Worm (Caenorhabditis elegans): ENCODE results near the gene Y39B6A.1.

Gene Y39B6A.1

ce11 chrV:19237204-19237603 lies 33.8 kb upstream of the Y39B6A.1 start, which contains the start of gene fbxb-2:
TSS of gene fbxb-2 (minus strand) at chrV:19237304.
- TF ChIP-seq ztf-1 (GFP tag; conservative IDR thresholded peaks at IDR 0.05) (no peak), nhr-25 (tag; optimal IDR thresholded peaks at IDR 0.05) (no peak), ceh-16 (tag; optimal IDR thresholded peaks at IDR 0.05) (no peak), ama-1 (optimal IDR thresholded peaks at IDR 0.05) (no peak), gmeb-1 (tag; optimal IDR thresholded peaks at IDR 0.05) (no peak), unc-55 (GFP tag; optimal IDR thresholded peaks at IDR 0.05) (no peak), aly-2 (tag; optimal IDR thresholded peaks at IDR 0.05) (no peak), Y55F3AM.14 (GFP tag; optimal IDR thresholded peaks at IDR 0.05) (no peak), nhr-23 (tag; optimal IDR thresholded peaks at IDR 0.05) (no peak), nhr-11 (tag; optimal IDR thresholded peaks at IDR 0.05) (no peak), ztf-11 (tag; optimal IDR thresholded peaks at IDR 0.05) (no peak), lin-11 (tag; optimal IDR thresholded peaks at IDR 0.05) (no peak), elt-3 (tag; optimal IDR thresholded peaks at IDR 0.05) (no peak), nhr-237 (tag; optimal IDR thresholded peaks at IDR 0.05) (no peak)

- TF ChIP-seq mbf-1 (tag; optimal IDR thresholded peaks at IDR 0.05): no peak
- TF ChIP-seq snpc-4 (tag; optimal IDR thresholded peaks at IDR 0.05): no peak
- TF ChIP-seq nhr-11 (tag; optimal IDR thresholded peaks at IDR 0.05): no peak
- no peak for TF ChIP-seq unc-62 (GFP tag; optimal IDR thresholded peaks at IDR 0.05)
- no peak for TF ChIP-seq sma-9 (GFP tag; optimal IDR thresholded peaks at IDR 0.05)
- TF ChIP-seq sma-9 (tag; optimal IDR thresholded peaks at IDR 0.05): no peak
- no peak for TF ChIP-seq nhr-25 (tag; optimal IDR thresholded peaks at IDR 0.05)
- TF ChIP-seq ZK546.5 (tag; optimal IDR thresholded peaks at IDR 0.05): no peak
- TF ChIP-seq nhr-6 (tag; optimal IDR thresholded peaks at IDR 0.05): no peak
- TF ChIP-seq aly-2 (tag; optimal IDR thresholded peaks at IDR 0.05): no peak
- no peak for TF ChIP-seq elt-1 (tag; optimal IDR thresholded peaks at IDR 0.05)
These were observed 30.1 kb upstream of the Y39B6A.1 start, which contains the start of gene fbxb-116 for ce11 chrV:19233469-19233868. TSS of gene fbxb-116 (plus strand) at chrV:19233769.

ce11 chrV:19231167-19231566 lies 27.8 kb upstream of the Y39B6A.1 start:
- TF ChIP-seq nhr-12 (tag; optimal IDR thresholded peaks at IDR 0.05) (no peak), lsy-2 (tag; optimal IDR thresholded peaks at IDR 0.05) (no peak), elt-3 (tag; optimal IDR thresholded peaks at IDR 0.05) (no peak), sma-9 (GFP tag; optimal IDR thresholded peaks at IDR 0.05) (no peak), sma-9 (tag; optimal IDR thresholded peaks at IDR 0.05) (no peak), nhr-23 (tag; optimal IDR thresholded peaks at IDR 0.05) (no peak), ztf-1 (GFP tag; conservative IDR thresholded peaks at IDR 0.05) (no peak), aly-2 (tag; optimal IDR thresholded peaks at IDR 0.05) (no peak), sem-4 (tag; optimal IDR thresholded peaks at IDR 0.05) (no peak), lin-11 (tag; optimal IDR thresholded peaks at IDR 0.05) (no peak), ztf-11 (tag; optimal IDR thresholded peaks at IDR 0.05) (no peak)

ce11 chrV:19230413-19230812 lies 27.0 kb upstream of the Y39B6A.1 start, which contains the start of gene sqst-3:
TSS of gene sqst-3 (plus strand) at chrV:19230782.
- TF ChIP-seq lin-11 (tag; optimal IDR thresholded peaks at IDR 0.05) (no peak), egl-27 (tag; optimal IDR thresholded peaks at IDR 0.05) (no peak), nhr-77 (tag; optimal IDR thresholded peaks at IDR 0.05) (no peak), nhr-21 (tag; optimal IDR thresholded peaks at IDR 0.05) (no peak)

- TF ChIP-seq nhr-77 (tag; optimal IDR thresholded peaks at IDR 0.05) (no peak), sem-4 (tag; optimal IDR thresholded peaks at IDR 0.05) (no peak), peb-1 (tag; optimal IDR thresholded peaks at IDR 0.05) (no peak), sma-3 (GFP tag; optimal IDR thresholded peaks at IDR 0.05) (no peak), nhr-23 (tag; optimal IDR thresholded peaks at IDR 0.05) (no peak), ZK546.5 (tag; optimal IDR thresholded peaks at IDR 0.05) (no peak), R02D3.7 (tag; optimal IDR thresholded peaks at IDR 0.05) (no peak), unc-55 (GFP tag; optimal IDR thresholded peaks at IDR 0.05) (no peak), aly-2 (tag; optimal IDR thresholded peaks at IDR 0.05) (no peak), nhr-237 (tag; optimal IDR thresholded peaks at IDR 0.05) (no peak), lin-11 (tag; optimal IDR thresholded peaks at IDR 0.05) (no peak), Y55F3AM.14 (GFP tag; optimal IDR thresholded peaks at IDR 0.05) (no peak), sma-9 (GFP tag; optimal IDR thresholded peaks at IDR 0.05) (no peak), sma-9 (tag; optimal IDR thresholded peaks at IDR 0.05) (no peak)
These were observed 14.3 kb upstream of the Y39B6A.1 start, which contains the start of gene oac-49 for ce11 chrV:19217675-19218074. TSS of gene oac-49 (plus strand) at chrV:19217975.

ce11 chrV:19217104-19217503 lies 13.7 kb upstream of the Y39B6A.1 start, which contains the start of gene srr-2:
TSS of gene srr-2 (minus strand) at chrV:19217176.
- TF ChIP-seq snpc-4 (tag; optimal IDR thresholded peaks at IDR 0.05) (no peak), nhr-77 (tag; optimal IDR thresholded peaks at IDR 0.05) (no peak), mbf-1 (tag; optimal IDR thresholded peaks at IDR 0.05) (no peak), fos-1 (tag; optimal IDR thresholded peaks at IDR 0.05) (peak; percentile 93), C34F6.9 (tag; optimal IDR thresholded peaks at IDR 0.05) (no peak)
